Worm (Caenorhabditis elegans): ENCODE results near the gene tbcb-1.

DNA sequence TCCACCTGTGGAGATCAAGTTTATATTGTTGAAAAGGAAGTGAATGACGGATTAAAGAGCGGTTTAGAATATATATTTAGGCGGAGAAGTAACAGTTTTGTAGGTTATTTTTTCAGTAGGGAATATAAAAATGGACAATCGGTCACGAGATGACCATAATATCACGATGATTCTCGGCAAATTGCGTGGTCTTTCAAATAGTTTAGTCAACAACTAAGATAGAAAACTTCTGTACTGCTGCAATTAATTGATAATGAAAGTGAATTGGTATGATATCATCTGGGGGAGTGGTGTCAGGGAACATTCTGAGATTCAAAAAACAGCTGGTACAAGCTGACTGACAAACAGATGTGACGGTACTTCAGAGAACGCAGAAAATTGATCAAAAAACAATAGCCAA lies 16.6 kb downstream of the tbcb-1 start:
- TF ChIP-seq T22C8.4 (GFP tag; IDR thresholded peaks at IDR 0.05) (no peak), flt-1 (GFP tag; IDR thresholded peaks at IDR 0.05) (no peak), klf-2 (GFP tag; conservative IDR thresholded peaks at IDR 0.05) (no peak), ztf-23 (GFP tag; IDR thresholded peaks at IDR 0.05) (no peak), cog-1 (tag; optimal IDR thresholded peaks at IDR 0.05) (no peak), tab-1 (GFP tag; IDR thresholded peaks at IDR 0.05) (no peak), med-1 (GFP tag; optimal IDR thresholded peaks at IDR 0.05; ENCODE audit: insufficient read depth) (no peak), ref-1 (GFP tag; conservative IDR thresholded peaks at IDR 0.05) (no peak), ztf-29 (GFP tag; IDR thresholded peaks at IDR 0.05) (no peak)
